Fruit fly (Drosophila melanogaster) whole organism, wandering third instar larva: ENCODE data around the gene TSG101.

Experiments
- HLH106 ChIP-seq: fragments of 200-800 bp; optimal IDR thresholded peaks from 3 replicates; lab custom pipeline; 2019; ENCODE audit warnings: missing biosample characterization, mild to moderate bottlenecking, missing genetic modification characterization, moderate library complexity
- usp ChIP-seq: fragments of >200 bp; optimal IDR thresholded peaks from 2 replicates; lab custom pipeline; 2017; ENCODE audit warnings: missing biosample characterization, missing genetic modification characterization

dm6 chr3L:16889545-16889944, 47.5 kb downstream of the TSG101 start:
- TF ChIP-seq usp (GFP tag; lab: Kevin White, UChicago) = no peak
- no peak for TF ChIP-seq HLH106 (tag; lab: Kevin White, UChicago)
